Fruit fly (Drosophila melanogaster): ENCODE results near the gene CenG1A.

Gene CenG1A

DNA sequence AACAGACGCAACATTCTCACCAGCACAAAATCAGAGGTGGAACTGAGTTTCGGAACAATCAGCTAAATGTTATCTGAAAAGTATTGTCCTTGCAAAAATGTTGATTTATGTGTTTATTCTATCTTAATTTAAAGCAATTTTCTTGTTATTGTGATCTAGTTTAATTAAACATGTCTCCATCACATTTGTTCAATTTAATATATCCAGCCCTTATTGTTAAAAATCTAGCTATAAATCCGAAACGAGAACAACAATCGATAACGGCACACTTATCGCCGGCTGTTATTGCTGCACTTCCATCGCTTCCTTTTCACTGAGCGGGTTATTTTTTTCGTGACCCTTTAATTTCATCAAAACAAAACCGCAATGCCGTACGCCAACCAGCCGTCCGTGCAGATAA, 2.3 kb upstream of the CenG1A start, which contains the start of the genes GatC, PolG2 and Polr2C (continued):
- TF ChIP-seq prd (optimal IDR thresholded peaks at IDR 0.05) (no peak), prd (GFP tag; IDR thresholded peaks at IDR 0.05) (peak; percentile 47; the same call in 2 of the 3 replicates), CG11695 (GFP tag; IDR thresholded peaks at IDR 0.05) (no peak), CG16815 (GFP tag; optimal IDR thresholded peaks at IDR 0.05) (no peak), CG32772 (GFP tag; IDR thresholded peaks at IDR 0.05) (no peak), Atf-2 (GFP tag; optimal IDR thresholded peaks at IDR 0.05) (peak; percentile 27), gcm2 (GFP tag; optimal IDR thresholded peaks at IDR 0.05) (no peak), CG2712 (tag; optimal IDR thresholded peaks at IDR 0.05) (peak; percentile 41), CG18764 (GFP tag; optimal IDR thresholded peaks at IDR 0.05) (no peak), zen (tag; optimal IDR thresholded peaks at IDR 0.05) (no peak), salm (tag; optimal IDR thresholded peaks at IDR 0.05) (no peak), CG8290 (GFP tag; optimal IDR thresholded peaks at IDR 0.05) (no peak), CG8290 (tag; optimal IDR thresholded peaks at IDR 0.05) (no peak), her (GFP tag; optimal IDR thresholded peaks at IDR 0.05) (no peak), ewg (GFP tag; optimal IDR thresholded peaks at IDR 0.05) (no peak), fd3F (GFP tag; optimal IDR thresholded peaks at IDR 0.05) (no peak), CG34224 (GFP tag; IDR thresholded peaks at IDR 0.05; ENCODE audit: partially characterized antibody) (peak; percentile 94), CG4820 (GFP tag; optimal IDR thresholded peaks at IDR 0.05) (no peak), CG43689 (GFP tag; IDR thresholded peaks at IDR 0.05) (no peak), unpg (GFP tag; optimal IDR thresholded peaks at IDR 0.05) (no peak), vvl (GFP tag; IDR thresholded peaks at IDR 0.05) (peak; percentile 70), CG8944 (GFP tag; optimal IDR thresholded peaks at IDR 0.05) (peak; percentile 43), sim (GFP tag; IDR thresholded peaks at IDR 0.05) (no peak), sc (optimal IDR thresholded peaks at IDR 0.05) (no peak), sc (GFP tag; optimal IDR thresholded peaks at IDR 0.05) (no peak), Chrac-16 (GFP tag; optimal IDR thresholded peaks at IDR 0.05) (no peak), NC2β (GFP tag; optimal IDR thresholded peaks at IDR 0.05) (peak; percentile 33), cg (GFP tag; optimal IDR thresholded peaks at IDR 0.05) (no peak), CG3065 (GFP tag; optimal IDR thresholded peaks at IDR 0.05) (no peak), z (GFP tag; IDR thresholded peaks at IDR 0.05) (no peak), CG10209 (GFP tag; optimal IDR thresholded peaks at IDR 0.05) (no peak), bbx (GFP tag; IDR thresholded peaks at IDR 0.05; ENCODE audit: partially characterized antibody) (peak; percentile 76), Meics (GFP tag; optimal IDR thresholded peaks at IDR 0.05) (no peak), CG17186 (GFP tag; optimal IDR thresholded peaks at IDR 0.05) (peak; percentile 63), CG17359 (tag; optimal IDR thresholded peaks at IDR 0.05) (no peak), BEAF-32 (GFP tag; optimal IDR thresholded peaks at IDR 0.05) (peak; percentile 77), CG9932 (GFP tag; IDR thresholded peaks at IDR 0.05) (peak; percentile 78), Xrp1 (GFP tag; IDR thresholded peaks at IDR 0.05) (no peak), hth (optimal IDR thresholded peaks at IDR 0.05) (no peak), ab (GFP tag; optimal IDR thresholded peaks at IDR 0.05) (peak; percentile 14), chn (GFP tag; optimal IDR thresholded peaks at IDR 0.05) (peak; percentile 58), CTCF (GFP tag; optimal IDR thresholded peaks at IDR 0.05) (no peak), CG3838 (GFP tag; optimal IDR thresholded peaks at IDR 0.05) (peak; percentile 60), Stat92E (GFP tag; optimal IDR thresholded peaks at IDR 0.05) (peak in 1 of 3 experiments; percentile 52), CG9817 (tag; optimal IDR thresholded peaks at IDR 0.05) (peak; percentile 40), CG11085 (GFP tag; IDR thresholded peaks at IDR 0.05) (no peak), sug (tag; optimal IDR thresholded peaks at IDR 0.05) (peak; percentile 52), CG1647 (GFP tag; optimal IDR thresholded peaks at IDR 0.05) (no peak), ase (GFP tag; IDR thresholded peaks at IDR 0.05) (no peak), mam (GFP tag; optimal IDR thresholded peaks at IDR 0.05) (peak; percentile 63), croc (GFP tag; conservative IDR thresholded peaks at IDR 0.05) (no peak), CG31441 (GFP tag; IDR thresholded peaks at IDR 0.05) (no peak), HLH4C (GFP tag; IDR thresholded peaks at IDR 0.05; ENCODE audit: partially characterized antibody) (peak; percentile 93), ara (GFP tag; IDR thresholded peaks at IDR 0.05) (no peak)

Measured in whole organism, embryonic.